Fruit fly (Drosophila melanogaster): ENCODE measurements around the gene nAChRalpha1.

The nAChRalpha1 gene

dm6 chr3R:24384952-24385351 is 72.0 kb downstream of the nAChRalpha1 start, which contains the start of gene CG17780:
TSS of gene CG17780 (minus strand) at chr3R:24385052.
- TF ChIP-seq pan (optimal IDR thresholded peaks at IDR 0.05) = no peak
- no peak for TF ChIP-seq EcR (GFP tag; optimal IDR thresholded peaks at IDR 0.05)
- no peak for TF ChIP-seq usp (GFP tag; optimal IDR thresholded peaks at IDR 0.05)
- no peak for TF ChIP-seq Dll (optimal IDR thresholded peaks at IDR 0.05)
- TF ChIP-seq CG8478 (optimal IDR thresholded peaks at IDR 0.05) = no peak
- no peak for TF ChIP-seq psq (optimal IDR thresholded peaks at IDR 0.05)

- TF ChIP-seq EcR (GFP tag; optimal IDR thresholded peaks at IDR 0.05) (no peak), CG8478 (optimal IDR thresholded peaks at IDR 0.05) (no peak), usp (GFP tag; optimal IDR thresholded peaks at IDR 0.05) (no peak), pan (optimal IDR thresholded peaks at IDR 0.05) (no peak), Dll (optimal IDR thresholded peaks at IDR 0.05) (no peak), psq (optimal IDR thresholded peaks at IDR 0.05) (no peak)
Measured at dm6 chr3R:24376565-24376964, 80.4 kb downstream of the nAChRalpha1 start, which contains the start of gene CG33342. TSS of gene CG33342 (plus strand) at chr3R:24376865.

DNA sequence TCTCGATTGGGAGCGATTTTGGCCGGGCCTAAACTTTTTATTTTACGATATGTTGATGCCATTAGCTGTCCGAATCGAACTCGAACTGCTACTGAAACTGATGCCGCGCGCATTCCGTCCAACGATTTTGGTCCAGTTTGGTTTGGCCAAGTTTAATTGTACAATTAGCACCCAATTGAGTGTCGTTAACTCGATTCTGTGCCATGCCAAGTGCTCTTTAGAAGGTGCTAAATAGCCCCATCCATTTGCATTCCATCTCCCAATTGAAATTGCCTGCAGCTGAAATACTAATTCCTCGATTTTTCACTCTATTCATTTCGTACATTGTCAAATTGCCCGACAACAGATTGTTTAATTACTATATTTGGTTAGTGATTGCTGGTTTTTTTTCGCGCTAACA is 81.4 kb downstream of the nAChRalpha1 start, which contains the start of gene CG17781:
Gene CG17781, minus strand, starts transcription at position 101 of the 400 bp plus-strand sequence.
- no peak for TF ChIP-seq pan (optimal IDR thresholded peaks at IDR 0.05)
- TF ChIP-seq CG8478 (optimal IDR thresholded peaks at IDR 0.05) = no peak
- no peak for TF ChIP-seq usp (GFP tag; optimal IDR thresholded peaks at IDR 0.05)
- no peak for TF ChIP-seq Dll (optimal IDR thresholded peaks at IDR 0.05)
- TF ChIP-seq psq (optimal IDR thresholded peaks at IDR 0.05) = no peak
- TF ChIP-seq EcR (GFP tag; optimal IDR thresholded peaks at IDR 0.05) = no peak

DNA sequence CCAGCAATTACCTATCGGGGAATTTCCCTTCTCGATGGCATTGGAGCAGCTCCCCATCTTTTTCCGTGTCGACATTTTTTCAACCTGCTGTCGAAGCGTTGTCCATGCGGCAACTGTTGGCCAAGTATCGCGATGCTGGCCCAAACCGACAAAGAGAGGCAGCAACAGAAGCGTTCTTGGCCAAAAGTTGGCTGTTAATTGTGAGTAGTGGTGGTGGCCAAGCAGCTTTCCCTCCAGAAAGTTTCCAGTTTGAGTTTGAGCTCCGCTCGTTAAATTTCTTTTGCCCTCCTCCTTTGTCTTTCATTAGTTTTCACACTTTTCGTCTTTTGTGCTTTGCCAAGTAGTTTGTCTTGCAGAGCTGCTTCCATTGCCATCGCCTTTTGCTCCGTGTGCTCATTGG is 84.3 kb downstream of the nAChRalpha1 start, which contains the start of gene CG17782:
Gene CG17782, minus strand, starts transcription at position 101 of the 400 bp plus-strand sequence.
- TF ChIP-seq EcR (GFP tag; optimal IDR thresholded peaks at IDR 0.05) (no peak), CG8478 (optimal IDR thresholded peaks at IDR 0.05) (no peak), pan (optimal IDR thresholded peaks at IDR 0.05) (no peak), usp (GFP tag; optimal IDR thresholded peaks at IDR 0.05) (no peak), psq (optimal IDR thresholded peaks at IDR 0.05) (no peak), Dll (optimal IDR thresholded peaks at IDR 0.05) (no peak)

- TF ChIP-seq CG8478 (optimal IDR thresholded peaks at IDR 0.05) (no peak), EcR (GFP tag; optimal IDR thresholded peaks at IDR 0.05) (no peak), psq (optimal IDR thresholded peaks at IDR 0.05) (no peak), pan (optimal IDR thresholded peaks at IDR 0.05) (no peak), usp (GFP tag; optimal IDR thresholded peaks at IDR 0.05) (no peak), Dll (optimal IDR thresholded peaks at IDR 0.05) (no peak)
Measured at dm6 chr3R:24369268-24369667, 87.7 kb downstream of the nAChRalpha1 start, which contains the start of gene CG13614. TSS of gene CG13614 (plus strand) at chr3R:24369568.

DNA sequence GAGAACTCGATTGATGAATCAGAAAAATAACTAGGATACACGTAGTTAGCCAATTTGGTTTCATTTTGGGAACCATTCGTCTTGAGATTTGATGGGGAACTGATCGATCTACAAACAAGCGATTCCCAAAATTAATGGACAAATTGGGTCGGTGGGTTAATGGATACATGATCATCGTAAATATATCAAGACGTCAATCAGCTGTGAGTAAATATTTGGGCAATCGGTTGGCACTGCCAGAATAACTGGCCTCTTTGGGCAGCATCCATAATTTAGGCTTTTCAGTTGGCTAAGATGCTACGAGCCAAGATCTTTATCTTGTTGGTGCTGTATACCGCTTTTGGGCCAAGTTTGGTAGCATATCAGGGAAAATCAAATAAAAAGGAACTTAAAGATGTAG is 88.9 kb downstream of the nAChRalpha1 start, which contains the start of the genes CG42812 and CG33341:
Gene CG42812, minus strand, starts transcription at position 101 of the 400 bp plus-strand sequence.
Gene CG33341, plus strand, starts transcription at position 295 of the 400 bp plus-strand sequence.
- TF ChIP-seq psq (optimal IDR thresholded peaks at IDR 0.05) = no peak

dm6 chr3R:24367120-24367519 is 89.8 kb downstream of the nAChRalpha1 start, which contains the start of gene CG42811:
TSS of gene CG42811 (minus strand) at chr3R:24367220.
- no peak for TF ChIP-seq CG8478 (optimal IDR thresholded peaks at IDR 0.05)

dm6 chr3R:24364880-24365604 is 91.9 kb downstream of the nAChRalpha1 start, which contains the start of the genes CG17784 and CG13613:
TSS of gene CG17784 (minus strand) at chr3R:24364980.
TSS of gene CG13613 (plus strand) at chr3R:24365554.
- TF ChIP-seq CG8478 (optimal IDR thresholded peaks at IDR 0.05) = no peak

- TF ChIP-seq CG8478 (optimal IDR thresholded peaks at IDR 0.05) = no peak
- no peak for TF ChIP-seq EcR (GFP tag; optimal IDR thresholded peaks at IDR 0.05)
- TF ChIP-seq psq (optimal IDR thresholded peaks at IDR 0.05) = no peak
- no peak for TF ChIP-seq Dll (optimal IDR thresholded peaks at IDR 0.05)
- TF ChIP-seq usp (GFP tag; optimal IDR thresholded peaks at IDR 0.05) = no peak
- no peak for TF ChIP-seq pan (optimal IDR thresholded peaks at IDR 0.05)
Measured at dm6 chr3R:24362838-24363237, 94.1 kb downstream of the nAChRalpha1 start, which contains the start of gene CG33340. TSS of gene CG33340 (plus strand) at chr3R:24363138.

DNA sequence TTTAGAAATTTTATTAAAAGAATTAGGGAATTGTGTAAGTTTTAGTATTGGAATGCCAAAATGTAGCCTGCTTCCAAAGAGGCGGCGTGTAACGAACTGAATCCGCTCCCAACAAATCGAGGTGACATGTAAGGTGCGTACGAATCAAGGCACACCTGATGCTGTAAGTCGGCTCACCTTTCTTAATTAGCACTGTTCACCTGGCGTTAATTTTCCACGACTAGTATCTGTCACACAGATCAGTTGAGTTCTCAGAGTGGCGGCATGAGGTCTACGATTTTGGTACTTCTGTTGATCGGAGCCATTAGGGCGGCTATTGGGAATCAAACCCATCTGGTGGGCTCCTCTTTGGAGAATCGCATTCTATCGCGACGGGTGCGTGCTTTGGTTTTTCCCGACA is 95.4 kb downstream of the nAChRalpha1 start, which contains the start of the genes CG5762 and CG33339:
Gene CG5762, minus strand, starts transcription at position 101 of the 400 bp plus-strand sequence.
Gene CG33339, plus strand, starts transcription at position 265 of the 400 bp plus-strand sequence.
- TF ChIP-seq Dll (optimal IDR thresholded peaks at IDR 0.05) = no peak
- no peak for TF ChIP-seq EcR (GFP tag; optimal IDR thresholded peaks at IDR 0.05)
- TF ChIP-seq psq (optimal IDR thresholded peaks at IDR 0.05) = no peak
- no peak for TF ChIP-seq pan (optimal IDR thresholded peaks at IDR 0.05)
- TF ChIP-seq usp (GFP tag; optimal IDR thresholded peaks at IDR 0.05) = no peak
- TF ChIP-seq CG8478 (optimal IDR thresholded peaks at IDR 0.05) = no peak

DNA sequence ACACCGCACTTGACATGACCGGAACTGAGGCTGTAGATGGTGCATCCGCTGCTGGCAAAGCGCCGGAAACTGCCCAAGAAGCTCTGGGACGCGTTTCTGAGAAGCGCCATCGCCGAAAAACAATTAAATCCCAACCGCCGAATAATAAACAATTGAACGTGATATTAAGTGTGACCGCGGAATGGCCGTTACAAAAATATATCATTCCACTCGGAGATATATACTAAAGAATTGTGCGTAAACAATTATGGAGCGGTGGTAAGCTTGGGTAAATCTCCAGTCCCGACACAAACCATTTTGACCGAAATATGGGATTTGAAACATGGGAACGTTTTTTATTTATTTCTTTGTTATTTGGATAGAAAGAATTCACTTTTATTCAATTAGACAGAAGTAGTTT is 97.0 kb downstream of the nAChRalpha1 start, which contains the start of gene CG18528:
Gene CG18528, minus strand, starts transcription at position 188 of the 400 bp plus-strand sequence.
- no peak for TF ChIP-seq Dll (optimal IDR thresholded peaks at IDR 0.05)
- TF ChIP-seq usp (GFP tag; optimal IDR thresholded peaks at IDR 0.05) = no peak
- TF ChIP-seq psq (optimal IDR thresholded peaks at IDR 0.05) = no peak
- TF ChIP-seq EcR (GFP tag; optimal IDR thresholded peaks at IDR 0.05) = no peak

- TF ChIP-seq pan (optimal IDR thresholded peaks at IDR 0.05) = no peak
- TF ChIP-seq psq (optimal IDR thresholded peaks at IDR 0.05) = no peak
Measured at dm6 chr3R:24357698-24358097, 99.3 kb downstream of the nAChRalpha1 start, which contains the start of gene Golgin84. TSS of gene Golgin84 (minus strand) at chr3R:24357938.

Data from whole organism.